Worm (Caenorhabditis elegans): ENCODE results near the gene ZK355.2.
A peak's percentile ranks its signal among the peaks of the same experiment; 100 is the strongest.

DNA sequence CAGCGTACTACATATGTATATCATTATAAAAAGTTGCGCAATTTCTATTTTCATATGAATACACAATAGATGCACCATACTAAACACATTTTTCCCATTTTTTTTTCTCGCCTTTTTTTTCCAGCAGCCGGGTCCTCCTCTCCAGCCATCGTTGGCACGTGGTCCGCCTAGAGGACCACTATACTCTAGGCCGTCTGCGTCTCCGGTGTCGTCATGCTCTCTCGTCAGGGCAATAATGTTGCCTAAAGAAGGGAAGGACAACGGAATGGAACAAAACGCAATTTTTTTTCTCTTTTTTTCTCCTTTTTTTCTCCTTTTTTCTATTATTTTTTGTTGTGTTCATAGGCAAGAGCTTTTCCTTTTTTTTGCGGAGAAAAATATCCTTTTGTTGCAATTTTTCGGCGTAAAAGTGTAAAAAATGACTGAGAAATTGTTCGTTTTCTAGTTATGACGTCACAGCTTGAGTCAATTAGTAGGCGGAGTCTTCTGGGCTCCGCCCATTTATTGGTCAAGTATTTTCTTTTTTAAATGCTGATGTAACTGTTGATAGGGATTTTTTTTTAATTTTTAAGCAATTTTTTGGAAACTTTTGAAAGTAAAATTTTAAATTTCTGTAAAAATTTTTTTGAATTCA lies 38.9 kb downstream of the ZK355.2 start:
- TF ChIP-seq W03F9.2 (tag; optimal IDR thresholded peaks at IDR 0.05) (no peak), dao-5 (tag; optimal IDR thresholded peaks at IDR 0.05) (no peak), him-1 (tag; optimal IDR thresholded peaks at IDR 0.05) (peak; percentile 67)
